Worm (Caenorhabditis elegans) whole organism, L3 larva: Measurements from ENCODE around the gene Y54B9A.1.

Experiments used
- ceh-16 ChIP-seq: sonication (generic microtip); optimal IDR thresholded peaks from 2 replicates; lab custom pipeline; 2017; ENCODE audit warnings: missing biosample characterization, missing genetic modification characterization
- daf-12 ChIP-seq: fragments of 150-350 bp; optimal IDR thresholded peaks from 2 replicates; lab custom pipeline; 2014; ENCODE audit warnings: missing biosample characterization, missing genetic modification reagents, missing genetic modification characterization
- egl-27 ChIP-seq: sonication (generic microtip); optimal IDR thresholded peaks from 4 replicates; lab custom pipeline; 2017; ENCODE audit warnings: missing biosample characterization, missing genetic modification reagents, missing genetic modification characterization
- fkh-10 ChIP-seq: sonication (generic microtip); optimal IDR thresholded peaks from 2 replicates; lab custom pipeline; 2017; ENCODE audit warnings: missing biosample characterization, missing genetic modification reagents, missing genetic modification characterization
- fos-1 ChIP-seq: fragments of 150-350 bp; optimal IDR thresholded peaks from 2 replicates; lab custom pipeline; 2014; ENCODE audit warnings: missing biosample characterization, missing genetic modification characterization
- mdl-1 ChIP-seq: fragments of 150-350 bp; optimal IDR thresholded peaks from 2 replicates; lab custom pipeline; 2014; ENCODE audit warnings: missing biosample characterization, missing genetic modification characterization
- nhr-23 ChIP-seq: fragments of 150-350 bp; optimal IDR thresholded peaks from 2 replicates; lab custom pipeline; 2014; ENCODE audit warnings: missing biosample characterization, missing genetic modification reagents, missing genetic modification characterization
- nhr-237 ChIP-seq: fragments of 150-350 bp; optimal IDR thresholded peaks from 2 replicates; lab custom pipeline; 2014; ENCODE audit warnings: missing biosample characterization, missing genetic modification characterization
- nhr-76 ChIP-seq: fragments of 150-350 bp; sonication (generic microtip); optimal IDR thresholded peaks from 5 replicates; lab custom pipeline; 2014; ENCODE audit warnings: missing biosample characterization, missing genetic modification characterization
- pqm-1 ChIP-seq: fragments of 150-350 bp; optimal IDR thresholded peaks from 2 replicates; lab custom pipeline; 2017; ENCODE audit warnings: missing biosample characterization, missing genetic modification characterization, inconsistent platforms
- unc-39 ChIP-seq: sonication (generic microtip); optimal IDR thresholded peaks from 4 replicates; lab custom pipeline; 2017; ENCODE audit warnings: missing biosample characterization, missing genetic modification characterization
- unc-62 ChIP-seq: fragments of 150-350 bp; sonication (generic microtip); optimal IDR thresholded peaks from 4 replicates; lab custom pipeline; 2014; ENCODE audit warnings: missing biosample characterization, missing genetic modification reagents, missing genetic modification characterization

DNA sequence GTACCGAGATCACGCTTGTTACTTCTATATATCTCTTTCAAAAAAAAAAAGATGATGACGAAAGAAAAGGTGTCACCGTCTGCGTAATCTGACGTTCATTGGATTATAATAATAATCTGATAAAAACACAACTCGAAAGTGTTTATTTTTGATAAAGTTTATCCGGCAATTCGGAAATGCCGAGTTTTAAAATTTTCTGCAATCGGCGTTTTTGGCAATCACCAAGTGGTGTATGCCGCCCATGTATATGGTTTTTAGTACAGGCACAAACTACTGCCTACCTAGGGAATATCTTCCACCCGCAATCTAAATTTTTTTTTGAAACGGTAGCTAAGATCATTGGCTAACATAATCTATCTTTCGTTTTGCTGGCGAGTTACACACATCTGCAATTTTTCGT lies 34.6 kb upstream of the Y54B9A.1 start:
- TF ChIP-seq fkh-10 (GFP tag; lab: Kevin White, UChicago) (no peak), unc-39 (tag; lab: Kevin White, UChicago) (no peak), unc-62 (no peak), nhr-23 (no peak), nhr-76 (tag; lab: Kevin White, UChicago) (no peak), pqm-1 (tag; lab: Kevin White, UChicago) (no peak), fos-1 (tag; lab: Kevin White, UChicago) (no peak), nhr-237 (tag; lab: Kevin White, UChicago) (no peak), daf-12 (tag; lab: Kevin White, UChicago) (no peak), ceh-16 (tag; lab: Kevin White, UChicago) (no peak), mdl-1 (tag; lab: Kevin White, UChicago) (no peak), egl-27 (tag; lab: Kevin White, UChicago) (no peak)
